Worm (Caenorhabditis elegans) whole organism, L2 larva: ENCODE measurements around the gene srh-68.

ENCODE experiments used
- ama-1 ChIP-seq: fragments of 150-350 bp; optimal IDR thresholded peaks from 2 replicates; lab custom pipeline; 2018; ENCODE audit warnings: inconsistent platforms
- egl-27 ChIP-seq: sonication (generic microtip); optimal IDR thresholded peaks from 3 replicates; lab custom pipeline; 2017; ENCODE audit warnings: missing biosample characterization, missing genetic modification reagents, missing genetic modification characterization
- fos-1 ChIP-seq: fragments of 150-350 bp; optimal IDR thresholded peaks from 2 replicates; lab custom pipeline; 2014; ENCODE audit warnings: missing biosample characterization, missing genetic modification characterization
- lin-11 ChIP-seq: fragments of 150-350 bp; sonication (generic microtip); optimal IDR thresholded peaks from 2 replicates; lab custom pipeline; 2014; ENCODE audit warnings: missing biosample characterization, missing genetic modification characterization, inconsistent platforms, mixed read lengths
- lin-13 ChIP-seq: fragments of 150-350 bp; optimal IDR thresholded peaks from 2 replicates; lab custom pipeline; 2014; ENCODE audit warnings: missing biosample characterization, missing genetic modification reagents, missing genetic modification characterization
- lin-39 ChIP-seq: fragments of 150-350 bp; optimal IDR thresholded peaks from 2 replicates; lab custom pipeline; 2014; ENCODE audit warnings: missing biosample characterization, missing genetic modification reagents, missing genetic modification characterization
- sma-3 ChIP-seq: sonication (generic microtip); optimal IDR thresholded peaks from 2 replicates; lab custom pipeline; 2016; ENCODE audit warnings: missing genetic modification reagents, missing genetic modification characterization, missing compliant biosample characterization
- snpc-4 ChIP-seq: fragments of 150-350 bp; optimal IDR thresholded peaks from 2 replicates; lab custom pipeline; 2014; ENCODE audit warnings: missing biosample characterization, missing genetic modification characterization
- unc-55 ChIP-seq: fragments of 150-350 bp; sonication (generic microtip); optimal IDR thresholded peaks from 3 replicates; lab custom pipeline; 2014; ENCODE audit warnings: missing biosample characterization, missing genetic modification reagents, missing genetic modification characterization
- ztf-11 ChIP-seq: sonication (generic microtip); optimal IDR thresholded peaks from 2 replicates; lab custom pipeline; 2017; ENCODE audit warnings: missing biosample characterization, missing genetic modification characterization

DNA sequence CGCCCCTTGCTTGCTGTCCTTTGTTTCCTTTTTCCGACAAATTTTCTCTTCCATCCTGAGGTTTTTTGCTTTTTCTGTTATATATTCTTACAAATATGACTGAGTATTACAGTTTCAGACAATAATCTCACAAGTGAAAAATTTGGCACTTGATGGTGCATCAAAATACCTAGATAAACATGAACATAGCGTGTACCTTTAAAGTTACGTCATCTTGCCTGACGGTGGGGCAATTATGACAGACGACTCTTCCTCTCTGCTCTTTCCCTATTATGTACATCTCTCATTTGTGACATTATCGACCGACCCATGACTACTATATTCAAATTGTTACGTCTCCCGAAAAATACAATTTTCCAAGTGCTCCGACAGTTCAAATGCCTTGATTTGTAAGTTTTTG is 24.5 kb upstream of the srh-68 start, which contains the start of gene fbxb-102:
- TF ChIP-seq sma-3 (GFP tag; lab: Kevin White, UChicago), result no peak
- TF ChIP-seq ztf-11 (tag; lab: Kevin White, UChicago), result no peak
- no peak for TF ChIP-seq lin-13 (GFP tag; lab: Kevin White, UChicago)
- TF ChIP-seq lin-11 (tag; lab: Kevin White, UChicago), result no peak
- no peak for TF ChIP-seq snpc-4 (tag; lab: Kevin White, UChicago)
- no peak for TF ChIP-seq lin-39 (tag; lab: Kevin White, UChicago)
- TF ChIP-seq egl-27 (tag; lab: Kevin White, UChicago), result no peak
- no peak for TF ChIP-seq ama-1 (lab: Kevin White, UChicago)
- TF ChIP-seq unc-55 (GFP tag; lab: Kevin White, UChicago), result no peak
- no peak for TF ChIP-seq fos-1 (tag; lab: Kevin White, UChicago)
